Fruit fly (Drosophila melanogaster) whole organism, embryonic: ENCODE measurements around the gene p115.

Source experiments
- Bdp1 ChIP-seq: fragments of 200-800 bp; sonication (Bioruptor generic); optimal IDR thresholded peaks from 3 replicates; lab custom pipeline; 2016; ENCODE audit warnings: missing biosample characterization, missing genetic modification characterization
- CG1024 ChIP-seq: fragments of 200-800 bp; sonication (Bioruptor generic); IDR thresholded peaks from 2 replicates; pipeline ENCODE4 v1.3.6; 2022; ENCODE audit warnings: missing biosample characterization, missing genetic modification characterization
- CG10267 ChIP-seq: fragments of 200-800 bp; sonication (Bioruptor generic); optimal IDR thresholded peaks from 2 replicates; lab custom pipeline; 2018; ENCODE audit warnings: missing biosample characterization, mild to moderate bottlenecking, missing genetic modification characterization, moderate library complexity
- CG11723 ChIP-seq: fragments of 200-800 bp; sonication (Bioruptor generic); optimal IDR thresholded peaks from 2 replicates; lab custom pipeline; 2017; ENCODE audit warnings: missing biosample characterization, mild to moderate bottlenecking, missing genetic modification characterization
- CG12299 ChIP-seq: fragments of 200-800 bp; sonication (Bioruptor generic); optimal IDR thresholded peaks from 2 replicates; lab custom pipeline; 2018; ENCODE audit warnings: missing biosample characterization, mild to moderate bottlenecking, missing genetic modification characterization
- CG1233 ChIP-seq: fragments of 200-800 bp; sonication (Bioruptor generic); optimal IDR thresholded peaks from 4 replicates; lab custom pipeline; 2018; ENCODE audit warnings: missing biosample characterization, mild to moderate bottlenecking, missing genetic modification characterization
- CG1529 ChIP-seq: fragments of 200-800 bp; sonication (Bioruptor generic); optimal IDR thresholded peaks from 3 replicates; lab custom pipeline; 2018; ENCODE audit warnings: missing biosample characterization, missing genetic modification characterization
- CG15696 ChIP-seq: fragments of 200-800 bp; sonication (Bioruptor generic); optimal IDR thresholded peaks from 2 replicates; lab custom pipeline; 2019; ENCODE audit warnings: missing biosample characterization, mild to moderate bottlenecking, missing genetic modification characterization, moderate library complexity
- CG17359 ChIP-seq: fragments of 200-800 bp; sonication (Bioruptor generic); optimal IDR thresholded peaks from 3 replicates; lab custom pipeline; 2018; ENCODE audit warnings: missing biosample characterization, mild to moderate bottlenecking, missing genetic modification characterization, moderate library complexity
- CG17385 ChIP-seq: fragments of 200-800 bp; sonication (Bioruptor generic); optimal IDR thresholded peaks from 3 replicates; lab custom pipeline; 2018; ENCODE audit warnings: missing biosample characterization, mild to moderate bottlenecking, missing genetic modification characterization
- CG18619 ChIP-seq: fragments of 200-800 bp; sonication (Bioruptor generic); optimal IDR thresholded peaks from 3 replicates; lab custom pipeline; 2017; ENCODE audit warnings: missing biosample characterization, mild to moderate bottlenecking, missing genetic modification characterization
- CG2199 ChIP-seq: fragments of 200-800 bp; sonication (Bioruptor generic); IDR thresholded peaks from 3 replicates; pipeline ENCODE4 v1.3.6; 2022; ENCODE audit warnings: missing biosample characterization, missing genetic modification characterization
- CG2875 ChIP-seq: fragments of 200-800 bp; sonication (Bioruptor generic); optimal IDR thresholded peaks from 2 replicates; lab custom pipeline; 2017; ENCODE audit warnings: missing biosample characterization, mild to moderate bottlenecking, missing genetic modification characterization, missing genetic modification reagents
- CG32532 ChIP-seq: fragments of 200-800 bp; sonication (Bioruptor generic); IDR thresholded peaks from 2 replicates; pipeline ENCODE4 v1.3.6; 2022; ENCODE audit warnings: missing biosample characterization, missing genetic modification characterization
- CG3407 ChIP-seq: fragments of 200-800 bp; sonication (Bioruptor generic); optimal IDR thresholded peaks from 2 replicates; lab custom pipeline; 2018; ENCODE audit warnings: missing biosample characterization, mild to moderate bottlenecking, missing genetic modification characterization
- CG3847 ChIP-seq: fragments of 200-800 bp; sonication (Bioruptor generic); IDR thresholded peaks from 2 replicates; pipeline ENCODE4 v1.3.6; 2022; ENCODE audit warnings: missing biosample characterization, missing genetic modification characterization
- CG4282 ChIP-seq: fragments of 200-800 bp; sonication (Bioruptor generic); optimal IDR thresholded peaks from 2 replicates; lab custom pipeline; 2016; ENCODE audit warnings: missing biosample characterization, missing genetic modification characterization
- CG6272 ChIP-seq: fragments of 200-800 bp; sonication (Bioruptor generic); IDR thresholded peaks from 2 replicates; pipeline ENCODE4 v1.3.6; 2022; ENCODE audit warnings: missing biosample characterization, missing genetic modification characterization
- CG6654 ChIP-seq: fragments of 200-800 bp; sonication (Bioruptor generic); optimal IDR thresholded peaks from 2 replicates; lab custom pipeline; 2017; ENCODE audit warnings: missing biosample characterization, mild to moderate bottlenecking, missing genetic modification characterization
- CG6765 ChIP-seq: fragments of 200-800 bp; sonication (Bioruptor generic); optimal IDR thresholded peaks from 3 replicates; lab custom pipeline; 2017; ENCODE audit warnings: missing biosample characterization, mild to moderate bottlenecking, missing genetic modification characterization
- CG6813 ChIP-seq: fragments of 200-800 bp; sonication (Bioruptor generic); optimal IDR thresholded peaks from 2 replicates; lab custom pipeline; 2017; ENCODE audit warnings: missing biosample characterization, missing genetic modification characterization, mild to moderate bottlenecking, moderate library complexity, missing genetic modification reagents
- CG8478 ChIP-seq: fragments of >200 bp; optimal IDR thresholded peaks from 2 replicates; lab custom pipeline; 2018
- CG8924 ChIP-seq: fragments of 200-800 bp; optimal IDR thresholded peaks from 3 replicates; lab custom pipeline; 2019; ENCODE audit warnings: missing biosample characterization, mild to moderate bottlenecking, missing genetic modification characterization, moderate library complexity
- CkIIα-i1 ChIP-seq: fragments of 200-800 bp; sonication (Bioruptor generic); IDR thresholded peaks from 2 replicates; pipeline ENCODE4 v1.3.6; 2022; ENCODE audit warnings: missing biosample characterization, missing genetic modification characterization
- Dfd ChIP-seq, 2 experiments: fragments of >200 bp; optimal IDR thresholded peaks; 2 replicates each; lab custom pipeline; 2017; ENCODE audit warnings: missing biosample characterization in 2 of 2, missing genetic modification characterization in 2 of 2
- Dip3 ChIP-seq: fragments of 200-800 bp; sonication (Bioruptor generic); optimal IDR thresholded peaks from 3 replicates; lab custom pipeline; 2016; ENCODE audit warnings: missing biosample characterization, missing genetic modification characterization
- E2f1 ChIP-seq: fragments of 200-800 bp; sonication (Bioruptor generic); IDR thresholded peaks from 2 replicates; pipeline ENCODE4 v1.3.6; 2022; ENCODE audit warnings: missing biosample characterization, missing genetic modification characterization
- Fer1 ChIP-seq: fragments of 200-800 bp; sonication (Bioruptor generic); optimal IDR thresholded peaks from 2 replicates; lab custom pipeline; 2017; ENCODE audit warnings: missing biosample characterization, mild to moderate bottlenecking, missing genetic modification characterization
- GATAe ChIP-seq: fragments of 200-800 bp; sonication (Bioruptor generic); conservative IDR thresholded peaks from 2 replicates; pipeline ENCODE4 v1.3.6; 2022; ENCODE audit warnings: missing biosample characterization, missing genetic modification characterization
- H2.0 ChIP-seq: fragments of 200-800 bp; sonication (Bioruptor generic); IDR thresholded peaks from 2 replicates; pipeline ENCODE4 v1.3.6; 2022; ENCODE audit warnings: missing biosample characterization, missing genetic modification characterization
- Hmr ChIP-seq: fragments of 200-800 bp; sonication (Bioruptor generic); optimal IDR thresholded peaks from 3 replicates; lab custom pipeline; 2017; ENCODE audit warnings: mild to moderate bottlenecking, missing biosample characterization, missing genetic modification reagents, missing genetic modification characterization
- Sin3A ChIP-seq: fragments of >200 bp; optimal IDR thresholded peaks from 2 replicates; lab custom pipeline; 2018
- Usf ChIP-seq: fragments of 200-800 bp; sonication (Bioruptor generic); optimal IDR thresholded peaks from 2 replicates; lab custom pipeline; 2017; ENCODE audit warnings: missing genotype, missing biosample characterization, missing genetic modification characterization
- az2 ChIP-seq: fragments of 200-800 bp; sonication (Bioruptor generic); optimal IDR thresholded peaks from 3 replicates; lab custom pipeline; 2016; ENCODE audit warnings: missing biosample characterization, missing genetic modification characterization
- bsh ChIP-seq, 2 experiments: fragments of 200-800 bp; sonication (Bioruptor generic); optimal IDR thresholded peaks; 2 replicates each; lab custom pipeline; 2017 to 2018; ENCODE audit warnings: mild to moderate bottlenecking in 2 of 2, missing biosample characterization in 2 of 2, missing genetic modification characterization in 2 of 2, moderate library complexity in 1 of 2
- cato ChIP-seq: fragments of 200-800 bp; sonication (Bioruptor generic); optimal IDR thresholded peaks from 2 replicates; lab custom pipeline; 2016; ENCODE audit warnings: missing biosample characterization, missing genetic modification characterization, borderline replicate concordance
- cg ChIP-seq: fragments of 200-800 bp; sonication (Bioruptor generic); optimal IDR thresholded peaks from 3 replicates; lab custom pipeline; 2019; ENCODE audit warnings: missing biosample characterization, mild to moderate bottlenecking, missing genetic modification characterization, moderate library complexity
- ewg ChIP-seq: fragments of 200-800 bp; sonication (Bioruptor generic); optimal IDR thresholded peaks from 3 replicates; lab custom pipeline; 2017; ENCODE audit warnings: mild to moderate bottlenecking, missing biosample characterization, missing genetic modification reagents, missing genetic modification characterization
- ftz-f1 ChIP-seq: fragments of 200-800 bp; sonication (Bioruptor generic); optimal IDR thresholded peaks from 2 replicates; lab custom pipeline; 2016; ENCODE audit warnings: missing biosample characterization, missing genetic modification characterization
- hkb ChIP-seq, 2 experiments: fragments of 200-800 bp in 1 of 2; fragments of >200 bp in 1 of 2; sonication (Bioruptor generic) in 1 of 2; IDR thresholded peaks in 1 of 2; optimal IDR thresholded peaks in 1 of 2; 2 replicates each; pipeline versions ENCODE4 v1.3.6 to Lab custom; 2017 to 2022; ENCODE audit warnings: missing biosample characterization in 1 of 2, missing genetic modification characterization in 1 of 2
- jigr1 ChIP-seq: fragments of 200-800 bp; sonication (Bioruptor generic); IDR thresholded peaks from 3 replicates; pipeline ENCODE4 v1.3.6; 2022; ENCODE audit warnings: missing biosample characterization, missing genetic modification characterization
- knrl ChIP-seq: fragments of 200-800 bp; sonication (Bioruptor generic); IDR thresholded peaks from 3 replicates; pipeline ENCODE4 v1.3.6; 2022; ENCODE audit warnings: missing biosample characterization, missing genetic modification characterization; ENCODE audit not compliant: partially characterized antibody
- lbe ChIP-seq: fragments of 200-800 bp; sonication (Bioruptor generic); optimal IDR thresholded peaks from 2 replicates; lab custom pipeline; 2016; ENCODE audit warnings: missing biosample characterization, mild to moderate bottlenecking, missing genetic modification characterization
- nerfin-1 ChIP-seq: fragments of 200-800 bp; sonication (Bioruptor generic); optimal IDR thresholded peaks from 3 replicates; lab custom pipeline; 2019; ENCODE audit warnings: missing biosample characterization, mild to moderate bottlenecking, missing genetic modification characterization, moderate library complexity
- scrt ChIP-seq: fragments of 200-800 bp; sonication (Bioruptor generic); optimal IDR thresholded peaks from 2 replicates; lab custom pipeline; 2018; ENCODE audit warnings: missing biosample characterization, mild to moderate bottlenecking, missing genetic modification characterization, moderate library complexity
- seq ChIP-seq: fragments of 200-800 bp; sonication (Bioruptor generic); IDR thresholded peaks from 2 replicates; pipeline ENCODE4 v1.3.6; 2022; ENCODE audit warnings: missing biosample characterization, missing genetic modification characterization
- sisA ChIP-seq: fragments of 200-800 bp; sonication (Bioruptor generic); IDR thresholded peaks from 2 replicates; pipeline ENCODE4 v1.3.6; 2022; ENCODE audit warnings: missing biosample characterization, missing genetic modification characterization
- slbo ChIP-seq: fragments of 200-800 bp; sonication (Bioruptor generic); IDR thresholded peaks from 2 replicates; pipeline ENCODE4 v1.3.6; 2022; ENCODE audit warnings: missing biosample characterization, missing genetic modification characterization
- slou ChIP-seq: fragments of 200-800 bp; sonication (Bioruptor generic); optimal IDR thresholded peaks from 3 replicates; lab custom pipeline; 2016; ENCODE audit warnings: missing biosample characterization, missing genetic modification characterization
- unpg ChIP-seq: fragments of 200-800 bp; sonication (Bioruptor generic); optimal IDR thresholded peaks from 3 replicates; lab custom pipeline; 2018; ENCODE audit warnings: missing biosample characterization, mild to moderate bottlenecking, missing genetic modification characterization, moderate library complexity
- wdn ChIP-seq: fragments of 200-800 bp; sonication (Bioruptor generic); IDR thresholded peaks from 2 replicates; pipeline ENCODE4 v1.3.6; 2022; ENCODE audit warnings: missing biosample characterization, missing genetic modification characterization
- z ChIP-seq: fragments of 200-800 bp; sonication (Bioruptor generic); IDR thresholded peaks from 3 replicates; pipeline ENCODE4 v1.3.6; 2022; ENCODE audit warnings: missing biosample characterization, missing genetic modification characterization

p115 gene

DNA sequence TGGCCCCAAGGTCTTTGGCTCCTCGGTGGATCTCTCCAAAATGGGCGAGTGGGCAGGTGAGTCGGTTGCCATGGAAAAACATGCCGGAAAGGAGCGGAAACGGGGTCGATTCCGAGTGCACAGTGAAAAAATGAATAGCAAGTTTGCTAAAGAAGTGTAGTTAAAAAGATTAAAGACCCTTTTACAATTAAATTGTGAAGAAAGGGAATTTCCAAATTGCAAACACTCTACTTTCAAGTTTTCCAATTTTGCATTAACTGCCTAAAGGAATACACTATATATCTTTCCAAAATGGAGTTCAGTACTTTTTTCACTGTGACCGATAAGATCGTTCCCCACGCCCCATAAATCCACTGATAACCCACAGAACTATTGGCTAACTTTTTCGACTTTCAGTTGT is 15.7 kb downstream of the p115 start (continued):
- TF ChIP-seq knrl (no peak), CkIIα-i1 (GFP tag; lab: Robert Waterston, UW) (no peak), Usf (GFP tag; lab: Kevin White, UChicago) (no peak), slou (GFP tag; lab: Kevin White, UChicago) (no peak), CG1024 (GFP tag; lab: Robert Waterston, UW) (no peak), CG4282 (GFP tag; lab: Kevin White, UChicago) (no peak), CG6654 (GFP tag; lab: Kevin White, UChicago) (no peak), CG6765 (GFP tag; lab: Kevin White, UChicago) (no peak), CG8924 (tag; lab: Kevin White, UChicago) (no peak), Bdp1 (GFP tag; lab: Kevin White, UChicago) (no peak), nerfin-1 (tag; lab: Kevin White, UChicago) (no peak), Dip3 (GFP tag; lab: Kevin White, UChicago) (no peak), H2.0 (GFP tag; lab: Robert Waterston, UW) (no peak), CG3847 (no peak), ftz-f1 (no peak), CG3407 (no peak), jigr1 (GFP tag; lab: Robert Waterston, UW) (no peak), sisA (GFP tag; lab: Robert Waterston, UW) (peak; percentile 17; the same call in 1 of the 2 replicates), E2f1 (peak; percentile 34; the same call in 1 of the 2 replicates), CG18619 (no peak), z (GFP tag; lab: Robert Waterston, UW) (no peak), seq (GFP tag; lab: Robert Waterston, UW) (peak; percentile 37; the same call in 1 of the 2 replicates), CG1529 (no peak), hkb (optimal IDR thresholded peaks at IDR 0.05; lab: Kevin White, UChicago) (no peak), hkb (GFP tag; IDR thresholded peaks at IDR 0.05; lab: Robert Waterston, UW) (0 out of 2 replicates have a peak, but pooled peaks have one; percentile 36), CG17359 (tag; lab: Kevin White, UChicago) (peak; percentile 17), lbe (GFP tag; lab: Kevin White, UChicago) (no peak), unpg (GFP tag; lab: Kevin White, UChicago) (no peak), CG17385 (GFP tag; lab: Kevin White, UChicago) (peak; percentile 5), cg (GFP tag; lab: Kevin White, UChicago) (no peak), CG2875 (GFP tag; lab: Kevin White, UChicago) (no peak), Fer1 (GFP tag; lab: Kevin White, UChicago) (peak; percentile 11), CG15696 (tag; lab: Kevin White, UChicago) (no peak), Hmr (GFP tag; lab: Kevin White, UChicago) (no peak), ewg (GFP tag; lab: Kevin White, UChicago) (no peak), CG12299 (no peak), cato (GFP tag; lab: Kevin White, UChicago) (no peak), scrt (GFP tag; lab: Kevin White, UChicago) (no peak), CG8478 (lab: Kevin White, UChicago) (no peak), CG2199 (GFP tag; lab: Robert Waterston, UW) (no peak), wdn (no peak), CG11723 (no peak), CG6813 (GFP tag; lab: Kevin White, UChicago) (no peak), GATAe (GFP tag; lab: Robert Waterston, UW) (peak; percentile 49), CG32532 (GFP tag; lab: Robert Waterston, UW) (peak; percentile 51; the same call in 1 of the 2 replicates), slbo (peak; percentile 57), CG10267 (no peak), CG6272 (GFP tag; lab: Robert Waterston, UW) (no peak), bsh (GFP tag; optimal IDR thresholded peaks at IDR 0.05; lab: Kevin White, UChicago) (peak in 1 of 2 experiments; percentile 29), CG1233 (GFP tag; lab: Kevin White, UChicago) (no peak), Dfd (GFP tag; optimal IDR thresholded peaks at IDR 0.05; lab: Kevin White, UChicago) (no peak), az2 (GFP tag; lab: Kevin White, UChicago) (no peak), Sin3A (lab: Kevin White, UChicago) (no peak)
